Fruit fly (Drosophila melanogaster) whole organism, embryonic: ENCODE data around the gene CG6959.

Source experiments
- Aef1 ChIP-seq: fragments of 200-800 bp; sonication (Bioruptor generic); IDR thresholded peaks from 3 replicates; pipeline ENCODE4 v1.3.6; 2022; ENCODE audit warnings: missing biosample characterization, missing genetic modification characterization
- BtbVII ChIP-seq: fragments of 200-800 bp; sonication (Bioruptor generic); optimal IDR thresholded peaks from 3 replicates; lab custom pipeline; 2017; ENCODE audit warnings: missing biosample characterization, mild to moderate bottlenecking, missing genetic modification characterization
- CG10979 ChIP-seq: fragments of 200-800 bp; sonication (Bioruptor generic); optimal IDR thresholded peaks from 2 replicates; lab custom pipeline; 2018; ENCODE audit warnings: missing biosample characterization, mild to moderate bottlenecking, missing genetic modification characterization, moderate library complexity
- CG13287 ChIP-seq: fragments of 200-800 bp; sonication (Bioruptor generic); IDR thresholded peaks from 2 replicates; pipeline ENCODE4 v1.3.6; 2022; ENCODE audit warnings: missing biosample characterization, missing genetic modification characterization; ENCODE audit not compliant: partially characterized antibody
- CG15696 ChIP-seq: fragments of 200-800 bp; sonication (Bioruptor generic); optimal IDR thresholded peaks from 2 replicates; lab custom pipeline; 2019; ENCODE audit warnings: missing biosample characterization, mild to moderate bottlenecking, missing genetic modification characterization, moderate library complexity
- CG17361 ChIP-seq: fragments of 200-800 bp; sonication (Bioruptor generic); IDR thresholded peaks from 3 replicates; pipeline ENCODE4 v1.3.6; 2022; ENCODE audit warnings: missing biosample characterization, missing genetic modification characterization
- CG18011 ChIP-seq: fragments of 200-800 bp; sonication (Bioruptor generic); optimal IDR thresholded peaks from 2 replicates; lab custom pipeline; 2017; ENCODE audit warnings: missing biosample characterization, missing genetic modification characterization, mild to moderate bottlenecking, moderate library complexity, missing genotype
- CG2129 ChIP-seq: fragments of 200-800 bp; sonication (Bioruptor generic); IDR thresholded peaks from 2 replicates; pipeline ENCODE4 v1.3.6; 2022; ENCODE audit warnings: missing biosample characterization, missing genetic modification characterization; ENCODE audit not compliant: partially characterized antibody
- CG30020 ChIP-seq: fragments of 200-800 bp; optimal IDR thresholded peaks from 2 replicates; lab custom pipeline; 2019; ENCODE audit warnings: missing biosample characterization, mild to moderate bottlenecking, missing genetic modification characterization, moderate library complexity
- CG31365 ChIP-seq: fragments of 200-800 bp; sonication (Bioruptor generic); optimal IDR thresholded peaks from 2 replicates; lab custom pipeline; 2018; ENCODE audit warnings: missing biosample characterization, mild to moderate bottlenecking, missing genetic modification characterization
- CG34224 ChIP-seq: fragments of 200-800 bp; sonication (Bioruptor generic); IDR thresholded peaks from 3 replicates; pipeline ENCODE4 v1.3.6; 2022; ENCODE audit warnings: missing biosample characterization, missing genetic modification characterization; ENCODE audit not compliant: partially characterized antibody
- CG34376 ChIP-seq: fragments of 200-800 bp; sonication (Bioruptor generic); optimal IDR thresholded peaks from 2 replicates; lab custom pipeline; 2018; ENCODE audit warnings: missing biosample characterization, mild to moderate bottlenecking, missing genetic modification characterization
- CG4328 ChIP-seq: fragments of 200-800 bp; sonication (Bioruptor generic); optimal IDR thresholded peaks from 3 replicates; lab custom pipeline; 2017; ENCODE audit warnings: missing biosample characterization, missing genetic modification reagents, missing genetic modification characterization
- CG7271 ChIP-seq: fragments of 200-800 bp; sonication (Bioruptor generic); optimal IDR thresholded peaks from 2 replicates; lab custom pipeline; 2018; ENCODE audit warnings: missing biosample characterization, mild to moderate bottlenecking, missing genetic modification characterization, moderate library complexity
- CG7357 ChIP-seq: fragments of 200-800 bp; sonication (Bioruptor generic); IDR thresholded peaks from 3 replicates; pipeline ENCODE4 v1.3.6; 2022; ENCODE audit warnings: missing biosample characterization, missing genetic modification characterization
- CG7745 ChIP-seq: fragments of 200-800 bp; sonication (Bioruptor generic); optimal IDR thresholded peaks from 2 replicates; lab custom pipeline; 2018; ENCODE audit warnings: missing biosample characterization, mild to moderate bottlenecking, missing genetic modification characterization, moderate library complexity
- CG7987 ChIP-seq: fragments of 200-800 bp; sonication (Bioruptor generic); optimal IDR thresholded peaks from 2 replicates; lab custom pipeline; 2018; ENCODE audit warnings: missing biosample characterization, mild to moderate bottlenecking, missing genetic modification characterization, moderate library complexity
- CG8281 ChIP-seq: fragments of 200-800 bp; sonication (Bioruptor generic); optimal IDR thresholded peaks from 2 replicates; lab custom pipeline; 2018; ENCODE audit warnings: missing biosample characterization, mild to moderate bottlenecking, missing genetic modification characterization, moderate library complexity
- CG9817 ChIP-seq: fragments of 200-800 bp; sonication (Bioruptor generic); optimal IDR thresholded peaks from 2 replicates; lab custom pipeline; 2018; ENCODE audit warnings: missing biosample characterization, mild to moderate bottlenecking, missing genetic modification characterization, moderate library complexity
- CG9932 ChIP-seq: fragments of 200-800 bp; sonication (Bioruptor generic); IDR thresholded peaks from 2 replicates; pipeline ENCODE4 v1.3.6; 2022; ENCODE audit warnings: missing biosample characterization, missing genetic modification characterization
- D19A ChIP-seq: fragments of 200-800 bp; optimal IDR thresholded peaks from 3 replicates; lab custom pipeline; 2019; ENCODE audit warnings: missing biosample characterization, mild to moderate bottlenecking, missing genetic modification characterization, moderate library complexity
- Dll ChIP-seq: fragments of 200-800 bp; sonication (Bioruptor generic); IDR thresholded peaks from 4 replicates; pipeline ENCODE4 v1.3.6; 2022; ENCODE audit warnings: missing biosample characterization, missing genetic modification characterization; ENCODE audit not compliant: partially characterized antibody
- Doc3 ChIP-seq: fragments of 200-800 bp; sonication (Bioruptor generic); IDR thresholded peaks from 3 replicates; pipeline ENCODE4 v1.3.6; 2022; ENCODE audit warnings: missing biosample characterization, missing genetic modification characterization; ENCODE audit not compliant: partially characterized antibody
- HLH54F ChIP-seq: fragments of 200-800 bp; sonication (Bioruptor generic); optimal IDR thresholded peaks from 3 replicates; lab custom pipeline; 2016; ENCODE audit warnings: missing biosample characterization, missing genetic modification characterization
- HmgD ChIP-seq: fragments of 200-800 bp; sonication (Bioruptor generic); optimal IDR thresholded peaks from 3 replicates; lab custom pipeline; 2016; ENCODE audit warnings: missing biosample characterization, missing genetic modification characterization
- NFAT ChIP-seq: fragments of 200-800 bp; sonication (Bioruptor generic); IDR thresholded peaks from 2 replicates; pipeline ENCODE4 v1.3.6; 2022; ENCODE audit warnings: missing biosample characterization, missing genetic modification characterization
- Scr ChIP-seq: fragments of 200-800 bp; sonication (Bioruptor generic); IDR thresholded peaks from 2 replicates; pipeline ENCODE4 v1.3.6; 2022; ENCODE audit warnings: missing biosample characterization, missing genetic modification characterization; ENCODE audit not compliant: partially characterized antibody
- Sox100B ChIP-seq: fragments of 200-800 bp; sonication (Bioruptor generic); optimal IDR thresholded peaks from 3 replicates; lab custom pipeline; 2018; ENCODE audit warnings: missing biosample characterization, mild to moderate bottlenecking, missing genetic modification characterization
- Sry-β ChIP-seq: fragments of 200-800 bp; sonication (Bioruptor generic); optimal IDR thresholded peaks from 2 replicates; lab custom pipeline; 2018; ENCODE audit warnings: missing biosample characterization, mild to moderate bottlenecking, missing genetic modification characterization, moderate library complexity
- Xrp1 ChIP-seq: fragments of 200-800 bp; sonication (Bioruptor generic); IDR thresholded peaks from 2 replicates; pipeline ENCODE4 v1.3.6; 2022; ENCODE audit warnings: missing biosample characterization, missing genetic modification characterization
- bigmax ChIP-seq: fragments of 200-800 bp; sonication (Bioruptor generic); optimal IDR thresholded peaks from 2 replicates; lab custom pipeline; 2018; ENCODE audit warnings: missing biosample characterization, mild to moderate bottlenecking, missing genetic modification characterization
- br ChIP-seq: fragments of >200 bp; optimal IDR thresholded peaks from 2 replicates; lab custom pipeline; 2017
- croc ChIP-seq: fragments of 200-800 bp; sonication (Bioruptor generic); conservative IDR thresholded peaks from 3 replicates; pipeline ENCODE4 v1.3.6; 2022; ENCODE audit warnings: missing biosample characterization, missing genetic modification characterization
- danr ChIP-seq: fragments of 200-800 bp; sonication (Bioruptor generic); IDR thresholded peaks from 2 replicates; pipeline ENCODE4 v1.3.6; 2022; ENCODE audit warnings: missing biosample characterization, missing genetic modification characterization
- dm ChIP-seq: fragments of 200-800 bp; sonication (Bioruptor generic); optimal IDR thresholded peaks from 3 replicates; lab custom pipeline; 2016; ENCODE audit warnings: missing biosample characterization, missing genetic modification characterization
- ftz-f1 ChIP-seq: fragments of 200-800 bp; sonication (Bioruptor generic); optimal IDR thresholded peaks from 2 replicates; lab custom pipeline; 2016; ENCODE audit warnings: missing biosample characterization, missing genetic modification characterization
- gsb-n ChIP-seq: fragments of 200-800 bp; sonication (Bioruptor generic); optimal IDR thresholded peaks from 3 replicates; lab custom pipeline; 2018; ENCODE audit warnings: missing biosample characterization, mild to moderate bottlenecking, missing genetic modification characterization
- lab ChIP-seq: fragments of 200-800 bp; sonication (Bioruptor generic); optimal IDR thresholded peaks from 3 replicates; lab custom pipeline; 2017; ENCODE audit warnings: missing biosample characterization, missing genetic modification characterization, mild to moderate bottlenecking, moderate library complexity, missing genetic modification reagents
- pita ChIP-seq: fragments of 200-800 bp; sonication (Bioruptor generic); optimal IDR thresholded peaks from 2 replicates; lab custom pipeline; 2017; ENCODE audit warnings: missing biosample characterization, mild to moderate bottlenecking, missing genetic modification characterization
- rib ChIP-seq: fragments of 200-800 bp; sonication (Bioruptor generic); IDR thresholded peaks from 2 replicates; pipeline ENCODE4 v1.3.6; 2022; ENCODE audit warnings: missing biosample characterization, missing genetic modification characterization
- run ChIP-seq: fragments of 200-800 bp; sonication (Bioruptor generic); optimal IDR thresholded peaks from 3 replicates; lab custom pipeline; 2018; ENCODE audit warnings: missing biosample characterization, mild to moderate bottlenecking, missing genetic modification characterization
- schlank ChIP-seq: fragments of 200-800 bp; sonication (Bioruptor generic); optimal IDR thresholded peaks from 2 replicates; lab custom pipeline; 2018; ENCODE audit warnings: missing biosample characterization, mild to moderate bottlenecking, missing genetic modification characterization
- sim ChIP-seq: fragments of 200-800 bp; sonication (Bioruptor generic); IDR thresholded peaks from 2 replicates; pipeline ENCODE4 v1.3.6; 2022; ENCODE audit warnings: missing biosample characterization, missing genetic modification characterization
- vfl ChIP-seq: fragments of 200-800 bp; sonication (Bioruptor generic); optimal IDR thresholded peaks from 2 replicates; lab custom pipeline; 2016; ENCODE audit warnings: missing biosample characterization, missing genetic modification characterization
- vnd ChIP-seq: fragments of 200-800 bp; sonication (Bioruptor generic); IDR thresholded peaks from 3 replicates; pipeline ENCODE4 v1.3.6; 2022; ENCODE audit warnings: missing biosample characterization, missing genetic modification characterization; ENCODE audit not compliant: partially characterized antibody
- wor ChIP-seq: fragments of 200-800 bp; sonication (Bioruptor generic); IDR thresholded peaks from 2 replicates; pipeline ENCODE4 v1.3.6; 2022; ENCODE audit warnings: missing biosample characterization, missing genetic modification characterization
- yki ChIP-seq: fragments of >200 bp; optimal IDR thresholded peaks from 3 replicates; lab custom pipeline; 2018
- zen ChIP-seq: fragments of 200-800 bp; sonication (Bioruptor generic); optimal IDR thresholded peaks from 3 replicates; lab custom pipeline; 2018; ENCODE audit warnings: missing biosample characterization, mild to moderate bottlenecking, missing genetic modification characterization, moderate library complexity

Gene CG6959

dm6 chr3R:11850917-11851897 lies 18.1 kb downstream of the CG6959 start (continued):
- TF ChIP-seq danr (GFP tag; lab: Robert Waterston, UW) (peak; percentile 19; the same call in 1 of the 2 replicates), run (tag; lab: Kevin White, UChicago) (peak; percentile 50), CG8281 (tag; lab: Kevin White, UChicago) (peak; percentile 5), CG17361 (GFP tag; lab: Robert Waterston, UW) (peak; percentile 91), Xrp1 (GFP tag; lab: Robert Waterston, UW) (peak; percentile 88), br (lab: Kevin White, UChicago) (no peak), croc (GFP tag; lab: Robert Waterston, UW) (peak; percentile 88), lab (GFP tag; lab: Kevin White, UChicago) (peak; percentile 12), pita (GFP tag; lab: Kevin White, UChicago) (no peak), HLH54F (no peak), zen (peak; percentile 55), Dll (no peak), CG9932 (GFP tag; lab: Robert Waterston, UW) (no peak), CG31365 (tag; lab: Kevin White, UChicago) (peak; percentile 38), Scr (no peak), bigmax (GFP tag; lab: Kevin White, UChicago) (no peak), NFAT (no peak), yki (no peak), sim (GFP tag; lab: Robert Waterston, UW) (no peak; the same call in 1 of the 2 replicates), CG7987 (no peak), BtbVII (no peak), CG2129 (GFP tag; lab: Robert Waterston, UW) (no peak), D19A (tag; lab: Kevin White, UChicago) (peak; percentile 86), Sry-β (GFP tag; lab: Kevin White, UChicago) (peak; percentile 53), CG7357 (peak; percentile 56; the same call in 2 of the 3 replicates), CG10979 (tag; lab: Kevin White, UChicago) (peak; percentile 95), Aef1 (no peak; the same call in 2 of the 3 replicates), CG18011 (GFP tag; lab: Kevin White, UChicago) (peak; percentile 7), vfl (GFP tag; lab: Kevin White, UChicago) (no peak), Doc3 (GFP tag; lab: Robert Waterston, UW) (no peak), CG34376 (GFP tag; lab: Kevin White, UChicago) (no peak), CG9817 (tag; lab: Kevin White, UChicago) (peak; percentile 50), rib (GFP tag; lab: Robert Waterston, UW) (0 out of 2 replicates have a peak, but pooled peaks have one; percentile 25), Sox100B (GFP tag; lab: Kevin White, UChicago) (peak; percentile 91), CG13287 (GFP tag; lab: Robert Waterston, UW) (no peak), CG7271 (tag; lab: Kevin White, UChicago) (no peak), CG34224 (GFP tag; lab: Robert Waterston, UW) (no peak), schlank (no peak), gsb-n (tag; lab: Kevin White, UChicago) (peak; percentile 89), HmgD (GFP tag; lab: Kevin White, UChicago) (peak; percentile 7), vnd (GFP tag; lab: Robert Waterston, UW) (no peak), dm (GFP tag; lab: Kevin White, UChicago) (peak; percentile 62), CG7745 (tag; lab: Kevin White, UChicago) (no peak), CG30020 (peak; percentile 63), CG15696 (tag; lab: Kevin White, UChicago) (peak; percentile 30), wor (GFP tag; lab: Robert Waterston, UW) (peak; percentile 71), CG4328 (peak; percentile 64), ftz-f1 (GFP tag; lab: Kevin White, UChicago) (no peak)
